Fruit fly (Drosophila melanogaster) Kc167 (cell line): ENCODE results near the gene CG31431.

Experiments
- Myc ChIP-seq: fragments of >200 bp; optimal IDR thresholded peaks from 2 replicates; lab custom pipeline; 2017; ENCODE audit warnings: missing external identifiers
- Sin3A ChIP-seq: fragments of >200 bp; optimal IDR thresholded peaks from 2 replicates; lab custom pipeline; 2018; ENCODE audit warnings: missing external identifiers
- h ChIP-seq: fragments of >200 bp; optimal IDR thresholded peaks from 3 replicates; lab custom pipeline; 2018; ENCODE audit warnings: missing external identifiers
- insv ChIP-seq: fragments of >200 bp; optimal IDR thresholded peaks from 3 replicates; lab custom pipeline; 2018; ENCODE audit warnings: missing external identifiers
- psq ChIP-seq: fragments of >200 bp; optimal IDR thresholded peaks from 2 replicates; lab custom pipeline; 2017; ENCODE audit warnings: missing external identifiers
- ttk ChIP-seq: sonication (Bioruptor generic); optimal IDR thresholded peaks from 2 replicates; lab custom pipeline; 2017; ENCODE audit warnings: missing external identifiers

CG31431 gene

dm6 chr3R:21893929-21894328 lies 23.4 kb downstream of the CG31431 start:
- TF ChIP-seq psq (lab: Kevin White, UChicago): no peak
- TF ChIP-seq h (lab: Kevin White, UChicago): no peak
- no peak for TF ChIP-seq insv (lab: Kevin White, UChicago)
- TF ChIP-seq ttk (lab: Kevin White, UChicago): no peak
- no peak for TF ChIP-seq Sin3A (lab: Kevin White, UChicago)
- TF ChIP-seq Myc: no peak

- TF ChIP-seq psq (lab: Kevin White, UChicago) (no peak), ttk (lab: Kevin White, UChicago) (no peak), insv (lab: Kevin White, UChicago) (no peak), h (lab: Kevin White, UChicago) (no peak), Myc (no peak), Sin3A (lab: Kevin White, UChicago) (no peak)
Measured at dm6 chr3R:21895961-21896875, 25.7 kb downstream of the CG31431 start.

dm6 chr3R:21897565-21897964 lies 27.1 kb downstream of the CG31431 start:
- no peak for TF ChIP-seq ttk (lab: Kevin White, UChicago)
- TF ChIP-seq Myc: no peak
- TF ChIP-seq insv (lab: Kevin White, UChicago): no peak
- no peak for TF ChIP-seq Sin3A (lab: Kevin White, UChicago)
- TF ChIP-seq psq (lab: Kevin White, UChicago): no peak
- TF ChIP-seq h (lab: Kevin White, UChicago): no peak

- TF ChIP-seq h (lab: Kevin White, UChicago) (no peak), psq (lab: Kevin White, UChicago) (no peak), Sin3A (lab: Kevin White, UChicago) (no peak), Myc (no peak), insv (lab: Kevin White, UChicago) (no peak), ttk (lab: Kevin White, UChicago) (no peak)
Measured at dm6 chr3R:21898758-21899157, 28.3 kb downstream of the CG31431 start.

dm6 chr3R:21899170-21899575 lies 28.7 kb downstream of the CG31431 start:
- no peak for TF ChIP-seq psq (lab: Kevin White, UChicago)
- no peak for TF ChIP-seq h (lab: Kevin White, UChicago)
- TF ChIP-seq Myc: no peak
- no peak for TF ChIP-seq ttk (lab: Kevin White, UChicago)
- TF ChIP-seq Sin3A (lab: Kevin White, UChicago): no peak
- TF ChIP-seq insv (lab: Kevin White, UChicago): no peak

dm6 chr3R:21904345-21904744 lies 33.9 kb downstream of the CG31431 start:
- no peak for TF ChIP-seq insv (lab: Kevin White, UChicago)
- no peak for TF ChIP-seq Myc
- no peak for TF ChIP-seq Sin3A (lab: Kevin White, UChicago)
- no peak for TF ChIP-seq ttk (lab: Kevin White, UChicago)
- no peak for TF ChIP-seq psq (lab: Kevin White, UChicago)
- no peak for TF ChIP-seq h (lab: Kevin White, UChicago)

dm6 chr3R:21905615-21906014 lies 35.1 kb downstream of the CG31431 start:
- no peak for TF ChIP-seq ttk (lab: Kevin White, UChicago)
- TF ChIP-seq insv (lab: Kevin White, UChicago): no peak
- TF ChIP-seq Sin3A (lab: Kevin White, UChicago): no peak
- no peak for TF ChIP-seq psq (lab: Kevin White, UChicago)
- TF ChIP-seq h (lab: Kevin White, UChicago): no peak
- TF ChIP-seq Myc: no peak

- TF ChIP-seq Myc: no peak
- no peak for TF ChIP-seq ttk (lab: Kevin White, UChicago)
- no peak for TF ChIP-seq insv (lab: Kevin White, UChicago)
- no peak for TF ChIP-seq psq (lab: Kevin White, UChicago)
- TF ChIP-seq Sin3A (lab: Kevin White, UChicago): no peak
- TF ChIP-seq h (lab: Kevin White, UChicago): no peak
Measured at dm6 chr3R:21906867-21907266, 36.4 kb downstream of the CG31431 start.

- TF ChIP-seq h (lab: Kevin White, UChicago) (no peak), psq (lab: Kevin White, UChicago) (no peak), Myc (no peak), ttk (lab: Kevin White, UChicago) (no peak), insv (lab: Kevin White, UChicago) (no peak), Sin3A (lab: Kevin White, UChicago) (no peak)
Measured at dm6 chr3R:21911516-21911915, 41.0 kb downstream of the CG31431 start, which contains the start of gene Qsox3. TSS of gene Qsox3 (plus strand) at chr3R:21911816.

dm6 chr3R:21913447-21913846 lies 43.0 kb downstream of the CG31431 start, which contains the start of gene Qsox2:
TSS of gene Qsox2 (plus strand) at chr3R:21913747.
- no peak for TF ChIP-seq psq (lab: Kevin White, UChicago)

dm6 chr3R:21916987-21917386 lies 46.5 kb downstream of the CG31431 start:
- TF ChIP-seq Sin3A (lab: Kevin White, UChicago) (no peak), h (lab: Kevin White, UChicago) (no peak)

dm6 chr3R:21920495-21920894 lies 50.0 kb downstream of the CG31431 start:
- TF ChIP-seq insv (lab: Kevin White, UChicago) (no peak), ttk (lab: Kevin White, UChicago) (no peak), Myc (no peak), h (lab: Kevin White, UChicago) (no peak), Sin3A (lab: Kevin White, UChicago) (no peak), psq (lab: Kevin White, UChicago) (no peak)
